Fruit fly (Drosophila melanogaster): ENCODE data around the gene CG12379.

- TF ChIP-seq EcR (GFP tag; optimal IDR thresholded peaks at IDR 0.05) (no peak), gl (tag; optimal IDR thresholded peaks at IDR 0.05) (no peak), CG15710 (tag; optimal IDR thresholded peaks at IDR 0.05) (peak; percentile 54), CG14655 (GFP tag; optimal IDR thresholded peaks at IDR 0.05) (no peak), CG10348 (GFP tag; IDR thresholded peaks at IDR 0.05) (no peak), CG12605 (GFP tag; IDR thresholded peaks at IDR 0.05) (no peak), Pif1B (GFP tag; optimal IDR thresholded peaks at IDR 0.05) (no peak), fd96Ca (GFP tag; IDR thresholded peaks at IDR 0.05) (no peak), Ets98B (GFP tag; IDR thresholded peaks at IDR 0.05) (no peak), rn (GFP tag; IDR thresholded peaks at IDR 0.05) (no peak), Pif1A (GFP tag; optimal IDR thresholded peaks at IDR 0.05) (no peak), CG4496 (GFP tag; IDR thresholded peaks at IDR 0.05) (peak; percentile 6; the same call in 1 of the 3 replicates), CG32121 (GFP tag; IDR thresholded peaks at IDR 0.05) (no peak)
Measured at dm6 chrX:15733995-15734394, at the start of gene CG12379, which contains the start of gene MagR.
